Worm (Caenorhabditis elegans) whole organism, L2 larva: ENCODE results near the gene skr-15.

Source experiments
- nhr-11 ChIP-seq: fragments of 150-350 bp; optimal IDR thresholded peaks from 2 replicates; lab custom pipeline; 2014; ENCODE audit warnings: missing biosample characterization, missing genetic modification characterization
- nhr-12 ChIP-seq: fragments of 150-350 bp; optimal IDR thresholded peaks from 2 replicates; lab custom pipeline; 2014; ENCODE audit warnings: missing biosample characterization, missing genetic modification characterization
- nhr-77 ChIP-seq: fragments of 150-350 bp; optimal IDR thresholded peaks from 2 replicates; lab custom pipeline; 2014; ENCODE audit warnings: missing biosample characterization, missing genetic modification characterization
- unc-62 ChIP-seq: fragments of 150-350 bp; optimal IDR thresholded peaks from 2 replicates; lab custom pipeline; 2014; ENCODE audit warnings: missing biosample characterization, missing genetic modification reagents, missing genetic modification characterization
- zag-1 ChIP-seq: fragments of 150-350 bp; optimal IDR thresholded peaks from 2 replicates; lab custom pipeline; 2014; ENCODE audit warnings: missing biosample characterization, missing genetic modification characterization
- ztf-11 ChIP-seq: sonication (generic microtip); optimal IDR thresholded peaks from 2 replicates; lab custom pipeline; 2017; ENCODE audit warnings: missing biosample characterization, missing genetic modification characterization
- ztf-4 ChIP-seq: fragments of 150-350 bp; optimal IDR thresholded peaks from 2 replicates; lab custom pipeline; 2014; ENCODE audit warnings: missing biosample characterization, missing genetic modification characterization

DNA sequence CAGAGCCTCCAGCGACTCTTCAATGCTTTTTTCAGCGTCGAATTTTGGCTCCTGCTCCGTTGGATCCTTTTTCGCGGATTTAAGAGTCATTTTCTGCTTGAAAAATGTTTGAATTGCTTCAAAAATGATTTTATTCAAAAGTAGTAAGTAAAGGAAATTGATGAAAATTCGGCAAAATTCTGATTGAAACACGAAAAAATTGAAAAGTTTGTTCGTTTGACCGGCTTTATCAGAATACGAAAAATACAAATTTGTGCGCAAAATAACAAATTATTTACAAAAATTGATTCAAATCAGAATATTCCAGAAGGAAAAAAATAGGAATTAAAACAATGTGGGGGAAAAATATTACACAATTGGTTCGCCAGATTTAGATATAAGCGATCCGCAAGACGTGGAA is 17.0 kb upstream of the skr-15 start, which contains the start of gene F54D10.4:
- TF ChIP-seq nhr-77 (tag; lab: Kevin White, UChicago) (no peak), nhr-12 (tag; lab: Kevin White, UChicago) (no peak), ztf-11 (no peak), nhr-11 (no peak), unc-62 (GFP tag; lab: Kevin White, UChicago) (no peak), ztf-4 (tag; lab: Kevin White, UChicago) (no peak), zag-1 (tag; lab: Kevin White, UChicago) (no peak)
